Fruit fly (Drosophila melanogaster) whole organism: ENCODE results near the gene CG33332.

Experiments used
- CG8478 ChIP-seq: fragments of >200 bp; optimal IDR thresholded peaks from 2 replicates; lab custom pipeline; 2018; ENCODE audit warnings: inconsistent platforms
- Dll ChIP-seq: fragments of >200 bp; optimal IDR thresholded peaks from 2 replicates; lab custom pipeline; 2017
- EcR ChIP-seq, 2 experiments: fragments of >200 bp; optimal IDR thresholded peaks; 2 replicates each; lab custom pipeline; 2017; ENCODE audit warnings: missing biosample characterization in 2 of 2, missing genetic modification characterization in 2 of 2, missing genetic modification reagents in 2 of 2
- pan ChIP-seq: fragments of >200 bp; optimal IDR thresholded peaks from 2 replicates; lab custom pipeline; 2017
- psq ChIP-seq: fragments of >200 bp; optimal IDR thresholded peaks from 2 replicates; lab custom pipeline; 2017
- usp ChIP-seq: fragments of >200 bp; optimal IDR thresholded peaks from 2 replicates; lab custom pipeline; 2017; ENCODE audit warnings: missing biosample characterization, missing genetic modification characterization, mixed read lengths

Gene CG33332

DNA sequence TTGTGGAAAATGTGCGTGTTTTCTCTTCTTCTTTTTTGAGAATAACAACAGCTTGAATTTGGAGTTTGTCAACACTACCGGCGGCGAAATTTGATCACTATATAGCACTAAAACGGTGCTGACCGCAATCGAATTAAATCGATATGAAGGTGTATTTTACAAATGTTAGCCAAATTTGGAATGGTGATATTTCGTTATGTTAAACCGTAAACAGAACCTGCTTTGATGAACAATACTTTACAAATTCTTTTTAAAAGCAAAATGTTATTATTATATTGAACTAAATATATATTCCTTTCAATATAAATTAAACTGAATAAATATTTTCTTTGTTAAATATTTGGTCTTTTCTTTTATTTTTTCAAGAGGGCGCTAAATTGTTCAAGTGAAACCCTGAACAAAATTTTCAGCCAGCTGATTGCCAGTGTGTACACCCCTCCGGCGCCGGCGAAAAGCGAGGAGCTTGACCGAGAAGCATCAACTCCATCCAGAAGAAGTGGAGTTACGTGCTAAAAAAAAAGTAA, at the start of gene CG33332, which contains the start of the genes Rrp6 and CG33331:
Gene CG33332 (plus strand): TSS at position 446 of the 524 bp plus-strand sequence.
Gene Rrp6 (minus strand): TSS at position 236 of the 524 bp plus-strand sequence.
Gene CG33331 (plus strand): TSS at position 446 of the 524 bp plus-strand sequence.
- TF ChIP-seq psq, result no peak
- TF ChIP-seq EcR (GFP tag; optimal IDR thresholded peaks at IDR 0.05; lab: Kevin White, UChicago), result no peak
- TF ChIP-seq Dll (lab: Kevin White, UChicago), result no peak
- no peak for TF ChIP-seq CG8478 (lab: Kevin White, UChicago)
- no peak for TF ChIP-seq usp (GFP tag; lab: Kevin White, UChicago)
- no peak for TF ChIP-seq pan (lab: Kevin White, UChicago)

DNA sequence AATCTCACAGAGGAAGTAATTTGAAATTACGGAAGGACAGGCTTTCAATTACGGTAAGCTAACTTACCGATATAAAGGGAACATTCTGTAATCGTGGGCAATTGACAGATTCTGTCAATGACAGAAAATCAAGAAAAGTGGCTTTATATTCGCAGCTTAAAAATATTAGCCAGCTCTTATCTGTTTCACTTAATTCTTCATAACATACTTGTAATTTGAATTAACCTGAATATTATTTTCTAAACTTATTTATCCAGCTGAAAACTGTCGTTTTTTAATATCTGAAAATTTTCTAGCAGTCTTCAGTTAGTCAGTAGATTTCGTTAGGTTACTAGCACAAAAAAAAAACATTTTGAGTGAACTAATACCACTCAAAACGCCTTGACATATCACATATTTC, 41.5 kb upstream of the CG33332 start, which contains the start of gene CG3610:
Gene CG3610 (plus strand): TSS at position 301 of the 400 bp plus-strand sequence.
- TF ChIP-seq psq (no peak), pan (lab: Kevin White, UChicago) (no peak)

DNA sequence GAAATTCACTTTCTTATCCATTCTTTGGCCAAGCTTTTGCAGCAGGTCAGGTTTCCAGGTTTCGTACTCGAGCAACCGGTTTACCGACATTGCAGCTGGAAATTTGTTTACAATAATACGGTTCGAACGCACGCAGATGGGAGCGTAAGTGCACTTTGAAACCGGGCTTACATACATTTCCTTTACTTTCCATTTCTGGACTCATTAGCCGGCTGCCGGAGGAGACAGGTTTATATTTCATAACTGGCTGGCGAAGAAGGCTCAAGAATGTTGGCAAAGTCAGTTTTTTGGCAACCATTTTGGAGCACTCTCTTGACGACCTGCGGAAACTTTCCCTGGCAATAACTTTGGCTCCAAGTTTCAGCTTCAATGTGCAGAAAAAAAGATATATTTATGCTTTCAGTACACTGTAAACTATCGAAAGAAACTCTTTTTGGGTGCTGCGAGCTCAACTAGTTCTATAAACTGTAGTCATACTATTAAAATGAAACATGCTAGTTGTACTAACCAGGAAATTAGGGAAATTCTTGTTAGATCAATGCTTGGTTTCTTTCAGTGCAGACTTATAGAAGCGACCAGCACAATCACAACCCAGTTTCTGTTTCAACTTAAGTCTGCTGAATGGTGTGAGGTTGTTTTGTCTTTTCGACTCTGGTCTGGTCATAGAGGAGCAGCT, 39.2 kb upstream of the CG33332 start:
- TF ChIP-seq usp (GFP tag; lab: Kevin White, UChicago), result no peak
- no peak for TF ChIP-seq CG8478 (lab: Kevin White, UChicago)
- TF ChIP-seq pan (lab: Kevin White, UChicago), result no peak
- no peak for TF ChIP-seq EcR (GFP tag; optimal IDR thresholded peaks at IDR 0.05; lab: Kevin White, UChicago)
- no peak for TF ChIP-seq psq
- no peak for TF ChIP-seq Dll (lab: Kevin White, UChicago)

DNA sequence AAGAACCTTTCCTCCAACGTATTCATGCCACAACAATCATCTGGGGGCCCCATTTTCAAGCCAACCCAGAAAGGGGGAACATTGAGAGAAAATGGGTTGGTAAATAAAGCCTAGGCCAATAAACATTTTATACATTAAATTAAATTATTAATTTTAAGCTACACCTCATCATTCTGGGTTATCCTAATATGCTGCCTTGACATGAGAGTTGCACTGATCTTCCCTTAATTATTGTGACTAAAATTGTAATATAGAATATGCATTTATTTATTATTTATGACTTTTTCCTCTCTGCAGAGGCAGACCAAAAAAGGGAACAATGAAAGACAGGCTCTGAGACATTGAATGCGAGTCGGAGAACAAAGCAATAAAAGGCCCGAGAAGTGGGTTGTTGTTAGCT, 38.4 kb upstream of the CG33332 start:
- TF ChIP-seq pan (lab: Kevin White, UChicago) (no peak), Dll (lab: Kevin White, UChicago) (no peak), usp (GFP tag; lab: Kevin White, UChicago) (no peak), EcR (GFP tag; optimal IDR thresholded peaks at IDR 0.05; lab: Kevin White, UChicago) (no peak), CG8478 (lab: Kevin White, UChicago) (no peak), psq (no peak)

DNA sequence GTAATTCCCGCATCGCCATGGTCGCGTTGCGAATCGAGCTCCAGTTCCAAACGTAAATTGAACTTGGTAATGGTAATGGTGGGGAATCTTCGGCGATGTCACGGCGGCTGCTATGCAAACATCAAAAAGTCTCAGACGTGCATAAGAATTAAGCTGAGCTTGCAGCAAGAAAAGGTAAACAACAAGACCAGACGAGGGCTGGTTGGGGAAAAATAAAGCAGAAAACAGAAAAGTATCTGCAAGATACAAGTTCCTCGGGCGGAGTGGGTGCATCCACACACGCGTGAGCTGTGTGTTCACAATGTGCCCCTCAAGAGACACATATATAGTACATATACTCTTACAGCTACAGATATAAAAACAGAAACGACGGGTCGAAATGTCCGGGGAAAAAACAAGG, 33.6 kb upstream of the CG33332 start:
- TF ChIP-seq usp (GFP tag; lab: Kevin White, UChicago), result no peak
- no peak for TF ChIP-seq Dll (lab: Kevin White, UChicago)
- no peak for TF ChIP-seq EcR (GFP tag; optimal IDR thresholded peaks at IDR 0.05; lab: Kevin White, UChicago)
- no peak for TF ChIP-seq CG8478 (lab: Kevin White, UChicago)
- TF ChIP-seq psq, result no peak
- no peak for TF ChIP-seq pan (lab: Kevin White, UChicago)

DNA sequence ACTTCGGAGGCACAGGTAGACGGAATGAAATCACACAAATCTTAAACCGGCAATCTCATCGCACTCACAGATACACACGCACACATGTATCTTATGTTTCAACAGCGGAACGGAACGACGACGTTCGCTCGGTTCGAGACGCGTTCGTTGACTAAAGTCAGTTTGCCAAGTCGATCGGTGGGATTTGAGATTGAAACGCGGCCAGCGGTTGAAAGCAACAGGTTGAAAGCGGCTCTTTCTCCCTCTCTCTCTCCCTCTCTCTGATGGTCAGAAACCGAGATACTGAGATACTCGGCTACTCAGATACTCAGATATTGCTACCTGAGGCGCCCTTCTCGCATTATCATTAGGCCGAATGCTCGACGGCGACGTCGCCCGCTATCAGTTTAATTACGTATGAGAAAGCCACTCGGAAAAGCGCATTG, 32.5 kb upstream of the CG33332 start:
- peak; percentile 56 for TF ChIP-seq Dll (lab: Kevin White, UChicago)
- TF ChIP-seq CG8478 (lab: Kevin White, UChicago), result no peak
- TF ChIP-seq psq, result no peak
- no peak for TF ChIP-seq pan (lab: Kevin White, UChicago)
- TF ChIP-seq EcR (GFP tag; optimal IDR thresholded peaks at IDR 0.05; lab: Kevin White, UChicago), result no peak
- no peak for TF ChIP-seq usp (GFP tag; lab: Kevin White, UChicago)

DNA sequence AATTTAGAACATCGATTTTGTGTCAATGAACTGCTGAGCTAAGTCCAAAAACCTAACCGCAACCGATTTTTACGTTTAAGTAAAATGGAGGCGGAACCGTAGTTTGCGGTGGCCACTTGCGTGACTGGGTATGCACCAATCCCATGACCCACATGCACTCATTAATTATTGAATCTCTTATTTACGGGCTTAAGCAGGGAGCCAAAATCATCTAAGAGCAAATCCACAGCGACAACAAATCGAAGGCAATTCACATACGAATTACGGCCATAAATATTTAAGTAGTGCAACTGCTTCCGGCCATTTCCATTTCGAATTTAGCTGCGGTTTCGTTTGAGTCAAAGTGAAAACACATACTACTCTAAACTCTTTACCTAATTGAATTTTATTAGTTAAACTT, 21.4 kb upstream of the CG33332 start:
- no peak for TF ChIP-seq usp (GFP tag; lab: Kevin White, UChicago)
- TF ChIP-seq EcR (GFP tag; optimal IDR thresholded peaks at IDR 0.05; lab: Kevin White, UChicago), result no peak
- no peak for TF ChIP-seq CG8478 (lab: Kevin White, UChicago)
- TF ChIP-seq Dll (lab: Kevin White, UChicago), result no peak
- no peak for TF ChIP-seq psq
- no peak for TF ChIP-seq pan (lab: Kevin White, UChicago)

DNA sequence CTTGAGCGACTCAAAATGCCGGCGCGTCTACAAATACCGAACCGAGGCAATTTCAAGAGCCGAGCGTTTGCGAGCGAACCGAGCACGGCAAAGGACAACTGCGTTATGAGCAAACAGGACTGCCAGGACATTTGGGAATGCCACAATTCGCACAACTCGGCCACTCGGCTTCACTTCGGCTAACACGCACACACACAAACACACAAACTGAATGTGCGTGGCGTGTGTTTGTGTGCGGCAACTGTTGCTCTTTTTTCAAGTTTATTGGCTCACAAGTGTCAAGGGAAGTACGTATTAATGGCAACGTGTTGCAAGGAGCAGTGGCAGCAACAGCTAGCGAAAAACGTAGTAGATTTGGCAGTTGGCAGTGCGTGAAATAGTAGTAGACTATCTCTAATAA, 12.9 kb upstream of the CG33332 start:
- no peak for TF ChIP-seq EcR (GFP tag; optimal IDR thresholded peaks at IDR 0.05; lab: Kevin White, UChicago)
- TF ChIP-seq psq, result no peak
- no peak for TF ChIP-seq usp (GFP tag; lab: Kevin White, UChicago)
- no peak for TF ChIP-seq Dll (lab: Kevin White, UChicago)
- TF ChIP-seq CG8478 (lab: Kevin White, UChicago), result no peak
- no peak for TF ChIP-seq pan (lab: Kevin White, UChicago)

DNA sequence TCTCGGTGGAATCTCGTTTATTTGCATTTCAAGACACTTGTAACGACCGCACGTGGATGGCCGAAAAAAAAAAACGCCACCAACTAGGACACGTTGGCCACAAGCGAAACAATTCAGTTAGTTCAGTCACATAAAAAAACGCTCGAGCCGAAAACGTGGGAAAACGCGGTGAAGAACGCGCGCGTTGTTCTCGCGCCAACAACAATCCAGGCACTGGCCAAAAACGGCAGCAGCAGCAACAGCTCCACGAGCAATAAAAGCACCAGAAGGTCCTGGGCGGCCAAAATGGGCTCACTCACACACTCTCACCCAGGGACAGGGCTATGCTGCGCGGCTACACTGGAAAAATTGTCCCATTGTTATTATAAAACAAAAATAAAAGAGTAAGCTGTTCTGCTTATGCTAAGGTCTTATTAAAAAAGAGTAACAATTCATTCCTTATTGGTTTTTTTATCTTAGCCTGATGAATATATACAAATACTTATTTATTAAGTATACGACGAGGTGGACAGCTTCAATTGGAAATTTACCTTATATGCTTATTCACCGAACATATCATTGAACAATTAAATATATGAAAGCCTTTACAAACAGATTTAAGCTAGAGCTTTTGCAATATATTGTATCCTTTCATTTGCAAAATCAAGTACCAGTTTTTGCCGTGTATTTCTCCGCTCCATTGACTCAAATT, 10.8 kb upstream of the CG33332 start, which contains the start of gene btsz:
Gene btsz (minus strand): TSS at position 215 of the 691 bp plus-strand sequence.
- TF ChIP-seq psq, result no peak
- no peak for TF ChIP-seq CG8478 (lab: Kevin White, UChicago)
- no peak for TF ChIP-seq Dll (lab: Kevin White, UChicago)
- TF ChIP-seq pan (lab: Kevin White, UChicago), result no peak
- TF ChIP-seq EcR (GFP tag; optimal IDR thresholded peaks at IDR 0.05; lab: Kevin White, UChicago), result no peak

DNA sequence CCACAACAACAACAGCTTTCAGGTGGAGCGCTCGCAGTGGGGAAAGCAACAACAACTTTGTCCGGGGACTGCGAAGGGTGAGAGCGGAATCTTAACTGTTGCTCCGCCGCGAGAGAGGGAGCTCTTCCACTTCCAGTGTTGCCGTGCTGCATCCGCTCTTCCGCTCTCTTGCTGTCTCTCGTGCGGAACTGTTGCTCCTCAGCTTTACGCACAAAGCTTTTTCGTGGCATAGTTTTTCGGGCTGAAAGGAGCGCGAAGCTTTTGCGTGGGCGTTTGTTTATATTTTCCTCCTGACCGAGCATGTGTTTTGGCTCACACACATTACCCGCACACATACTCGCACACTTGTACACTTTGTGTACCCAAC, 10.3 kb upstream of the CG33332 start:
- TF ChIP-seq pan (lab: Kevin White, UChicago) (no peak), usp (GFP tag; lab: Kevin White, UChicago) (no peak), CG8478 (lab: Kevin White, UChicago) (no peak), EcR (GFP tag; optimal IDR thresholded peaks at IDR 0.05; lab: Kevin White, UChicago) (no peak), psq (no peak), Dll (lab: Kevin White, UChicago) (no peak)

DNA sequence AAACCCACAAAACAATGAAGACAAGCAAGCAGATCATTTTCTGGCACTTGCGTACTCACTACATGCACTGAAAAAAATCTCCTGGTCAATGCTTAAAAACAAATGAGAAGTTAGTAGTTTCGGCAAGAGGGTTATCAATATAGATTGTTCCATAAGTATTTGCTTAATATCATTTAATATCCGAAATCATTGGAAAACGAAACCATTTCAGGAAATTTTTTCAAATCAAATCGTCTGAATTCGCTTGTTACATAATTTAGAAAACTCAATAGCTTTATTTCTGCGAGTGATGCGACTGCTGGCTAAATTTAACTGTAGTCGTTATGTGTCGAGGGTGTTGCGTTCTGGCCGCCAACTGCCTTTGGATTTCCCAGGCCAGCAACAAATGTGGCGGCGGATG, 8.1 kb upstream of the CG33332 start:
- TF ChIP-seq psq (no peak), EcR (GFP tag; optimal IDR thresholded peaks at IDR 0.05; lab: Kevin White, UChicago) (no peak), CG8478 (lab: Kevin White, UChicago) (no peak), Dll (lab: Kevin White, UChicago) (no peak), pan (lab: Kevin White, UChicago) (no peak), usp (GFP tag; lab: Kevin White, UChicago) (no peak)
